Worm (Caenorhabditis elegans): ENCODE data around the gene clec-258.

DNA sequence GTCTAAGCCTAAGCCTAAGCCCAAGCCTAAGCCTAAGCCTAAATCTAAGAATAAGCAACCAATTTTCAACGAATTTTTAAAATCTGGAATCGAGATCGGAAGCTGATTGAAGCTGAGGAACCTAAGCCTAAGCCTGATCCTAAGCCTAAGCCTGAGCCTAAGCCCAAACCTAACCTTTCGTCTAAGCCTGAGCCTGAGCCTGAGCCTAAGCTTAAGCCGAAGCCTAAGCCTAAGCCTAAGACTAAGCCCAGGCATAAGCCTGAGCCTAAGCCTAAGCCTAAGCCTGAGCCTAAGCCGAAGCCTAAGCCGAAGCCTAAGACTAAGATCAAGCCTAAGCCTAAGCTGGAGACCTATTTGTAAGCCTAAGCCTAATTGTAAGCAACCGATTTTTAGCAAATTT, 39.2 kb downstream of the clec-258 start:
- TF ChIP-seq madf-6 (GFP tag; IDR thresholded peaks at IDR 0.05), result no peak
- TF ChIP-seq snpc-4 (GFP tag; optimal IDR thresholded peaks at IDR 0.05), result no peak
- TF ChIP-seq snpc-4 (tag; optimal IDR thresholded peaks at IDR 0.05), result no peak
- TF ChIP-seq dox-1 (GFP tag; IDR thresholded peaks at IDR 0.05), result no peak
- no peak for TF ChIP-seq akir-1 (GFP tag; optimal IDR thresholded peaks at IDR 0.05)
- no peak for TF ChIP-seq egl-18 (GFP tag; IDR thresholded peaks at IDR 0.05)

Data from whole organism, young adult.